Worm (Caenorhabditis elegans): ENCODE data around the gene T13F3.4.

Gene T13F3.4

DNA sequence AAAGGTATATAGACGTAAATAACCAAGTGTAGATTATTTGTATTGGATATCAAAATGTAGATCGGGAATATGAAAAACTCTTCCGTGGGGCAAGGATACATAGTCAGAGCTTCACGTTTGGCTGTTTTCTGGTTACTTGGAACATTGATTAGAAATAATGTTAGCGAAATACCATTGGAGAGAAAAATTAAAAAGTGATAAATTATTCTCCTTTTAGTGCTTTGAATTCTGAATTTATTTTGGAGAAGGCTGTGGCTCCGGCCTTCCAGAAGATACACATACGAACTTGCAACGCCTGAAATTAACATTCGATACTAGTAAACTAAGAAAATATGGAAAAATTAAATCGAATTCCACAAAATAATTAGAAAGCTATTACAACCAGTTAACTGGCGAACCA, 30.8 kb downstream of the T13F3.4 start, which contains the start of gene srh-98:
Gene srh-98, minus strand, starts transcription at position 101 of the 400 bp plus-strand sequence.
- TF ChIP-seq C16A3.4 (tag; optimal IDR thresholded peaks at IDR 0.05) (no peak), hlh-17 (GFP tag; optimal IDR thresholded peaks at IDR 0.05; ENCODE audit: borderline replicate concordance) (no peak), vab-15 (tag; optimal IDR thresholded peaks at IDR 0.05) (no peak), Y116A8C.19 (tag; optimal IDR thresholded peaks at IDR 0.05; ENCODE audit: borderline replicate concordance) (no peak), isw-1 (GFP tag; IDR thresholded peaks at IDR 0.05) (no peak), lsy-2 (tag; optimal IDR thresholded peaks at IDR 0.05) (no peak), blmp-1 (tag; optimal IDR thresholded peaks at IDR 0.05) (no peak), mab-9 (GFP tag; IDR thresholded peaks at IDR 0.05) (no peak), tbx-2 (tag; optimal IDR thresholded peaks at IDR 0.05) (no peak), lin-14 (GFP tag; optimal IDR thresholded peaks at IDR 0.05) (no peak), fkh-4 (tag; optimal IDR thresholded peaks at IDR 0.05; ENCODE audit: borderline replicate concordance) (no peak), nhr-76 (tag; optimal IDR thresholded peaks at IDR 0.05) (no peak), nhr-20 (tag; optimal IDR thresholded peaks at IDR 0.05) (no peak), unc-98 (GFP tag; IDR thresholded peaks at IDR 0.05) (no peak), elt-2 (tag; optimal IDR thresholded peaks at IDR 0.05) (no peak), unc-30 (tag; optimal IDR thresholded peaks at IDR 0.05) (no peak), nhr-12 (tag; optimal IDR thresholded peaks at IDR 0.05) (no peak), unc-86 (tag; optimal IDR thresholded peaks at IDR 0.05) (no peak)

DNA sequence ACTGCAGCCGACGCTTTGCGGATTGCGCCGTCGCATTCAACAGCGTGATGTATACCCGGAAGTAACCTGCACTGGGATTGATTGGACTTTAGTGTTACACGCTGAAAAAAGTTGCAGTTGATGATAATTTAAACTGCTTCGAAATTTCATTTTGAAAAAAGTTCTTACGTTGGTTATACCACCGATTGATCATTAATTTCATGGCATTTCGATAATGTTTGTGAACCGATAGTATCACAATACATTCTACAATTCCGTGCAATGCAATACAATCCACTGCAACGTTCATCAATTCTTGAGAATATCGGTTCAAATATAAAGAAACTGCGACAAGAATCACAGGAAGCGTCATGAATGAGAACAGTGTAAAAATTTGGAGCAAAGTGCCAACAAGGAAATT, 31.3 kb downstream of the T13F3.4 start, which contains the start of gene F21H7.3:
Gene F21H7.3, minus strand, starts transcription at position 101 of the 400 bp plus-strand sequence.
- no peak for TF ChIP-seq tbx-2 (tag; optimal IDR thresholded peaks at IDR 0.05)
- TF ChIP-seq mdl-1 (tag; optimal IDR thresholded peaks at IDR 0.05), result no peak
- TF ChIP-seq nhr-90 (tag; optimal IDR thresholded peaks at IDR 0.05; ENCODE audit: poor library complexity), result no peak
- TF ChIP-seq ets-5 (GFP tag; IDR thresholded peaks at IDR 0.05), result no peak
- TF ChIP-seq nhr-47 (tag; optimal IDR thresholded peaks at IDR 0.05), result no peak

ce11 chrV:16233624-16234023, 32.8 kb downstream of the T13F3.4 start, which contains the start of gene clec-233:
clec-233 (plus strand) TSS chrV:16233924.
- TF ChIP-seq jun-1 (tag; optimal IDR thresholded peaks at IDR 0.05), result no peak
- TF ChIP-seq elt-2 (tag; optimal IDR thresholded peaks at IDR 0.05), result no peak
- no peak for TF ChIP-seq irx-1 (tag; optimal IDR thresholded peaks at IDR 0.05)
- no peak for TF ChIP-seq nhr-11 (tag; optimal IDR thresholded peaks at IDR 0.05)
- no peak for TF ChIP-seq ztf-4 (tag; optimal IDR thresholded peaks at IDR 0.05)
- TF ChIP-seq nhr-28 (tag; optimal IDR thresholded peaks at IDR 0.05), result no peak

DNA sequence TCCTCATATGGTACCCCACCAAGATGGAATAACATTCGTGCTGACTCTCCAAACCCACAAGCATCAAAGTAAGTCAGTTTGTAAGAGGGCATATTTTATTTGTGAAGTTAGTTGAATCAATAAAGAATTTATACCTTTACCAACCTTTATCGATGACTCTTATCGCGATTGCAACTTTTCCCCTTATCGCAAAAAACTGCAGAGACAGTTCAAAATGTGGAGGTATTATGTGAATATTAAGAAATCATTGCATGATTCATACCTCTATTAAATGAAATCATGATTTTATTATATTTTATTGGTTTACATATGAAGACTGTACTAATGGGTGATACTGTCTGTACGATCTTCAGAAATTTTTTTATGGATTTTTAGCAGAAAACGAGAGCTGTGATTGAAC, 34.2 kb downstream of the T13F3.4 start, which contains the start of gene gst-22:
Gene gst-22, minus strand, starts transcription at position 103 of the 400 bp plus-strand sequence.
- TF ChIP-seq hlh-4 (tag; optimal IDR thresholded peaks at IDR 0.05), result no peak
- TF ChIP-seq efl-1 (optimal IDR thresholded peaks at IDR 0.05), result no peak
- TF ChIP-seq efl-1 (GFP tag; optimal IDR thresholded peaks at IDR 0.05 in 1 of 2), result peak in 1 of 2 experiments; percentile 63
- peak; percentile 89 for TF ChIP-seq elt-2 (tag; optimal IDR thresholded peaks at IDR 0.05)
- peak; percentile 64 for TF ChIP-seq tlp-1 (tag; optimal IDR thresholded peaks at IDR 0.05)

- no peak for TF ChIP-seq ceh-63 (GFP tag; optimal IDR thresholded peaks at IDR 0.05)
- TF ChIP-seq elt-3 (tag; optimal IDR thresholded peaks at IDR 0.05), result peak in 1 of 6 experiments; percentile 18
Observed at ce11 chrV:16229896-16230295, 36.5 kb downstream of the T13F3.4 start, which contains the start of the genes F21H7.2 and F21H7.12. F21H7.2 (minus strand) TSS chrV:16229996. F21H7.12 (plus strand) TSS chrV:16230165.

- no peak for TF ChIP-seq fkh-4 (tag; optimal IDR thresholded peaks at IDR 0.05; ENCODE audit: borderline replicate concordance)
- TF ChIP-seq nhr-90 (tag; optimal IDR thresholded peaks at IDR 0.05; ENCODE audit: poor library complexity), result no peak
- no peak for TF ChIP-seq elt-3 (tag; optimal IDR thresholded peaks at IDR 0.05)
- no peak for TF ChIP-seq mdl-1 (tag; optimal IDR thresholded peaks at IDR 0.05)
- TF ChIP-seq nhr-77 (tag; optimal IDR thresholded peaks at IDR 0.05), result no peak
- TF ChIP-seq snpc-4 (tag; optimal IDR thresholded peaks at IDR 0.05), result no peak
- TF ChIP-seq mef-2 (tag; optimal IDR thresholded peaks at IDR 0.05), result no peak
- no peak for TF ChIP-seq pag-3 (tag; optimal IDR thresholded peaks at IDR 0.05; ENCODE audit: borderline replicate concordance, insufficient read depth)
- TF ChIP-seq nhr-84 (tag; optimal IDR thresholded peaks at IDR 0.05), result no peak
- TF ChIP-seq C04F5.9 (tag; optimal IDR thresholded peaks at IDR 0.05), result no peak
- no peak for TF ChIP-seq pax-3 (tag; optimal IDR thresholded peaks at IDR 0.05)
- no peak for TF ChIP-seq unc-98 (GFP tag; IDR thresholded peaks at IDR 0.05)
Observed at ce11 chrV:16229439-16229838, 37.0 kb downstream of the T13F3.4 start.
